Worm (Caenorhabditis elegans) whole organism, late embryonic: ENCODE measurements around the gene nex-2.

Source experiments
- T23F11.4 ChIP-seq: fragments of 200-800 bp; sonication (Bioruptor generic); optimal IDR thresholded peaks from 2 replicates; lab custom pipeline; 2018; ENCODE audit warnings: mild to moderate bottlenecking, missing genetic modification characterization, missing compliant biosample characterization
- ama-1 ChIP-seq: fragments of 150-350 bp; optimal IDR thresholded peaks from 2 replicates; lab custom pipeline; 2014
- ceh-34 ChIP-seq: sonication (generic microtip); optimal IDR thresholded peaks from 2 replicates; lab custom pipeline; 2016; ENCODE audit warnings: mild to moderate bottlenecking, missing genetic modification characterization, missing compliant biosample characterization
- ceh-9 ChIP-seq: sonication (generic microtip); optimal IDR thresholded peaks from 2 replicates; lab custom pipeline; 2016; ENCODE audit warnings: mild to moderate bottlenecking, missing genetic modification characterization, inconsistent platforms, missing compliant biosample characterization
- elt-4 ChIP-seq: sonication (generic microtip); optimal IDR thresholded peaks from 2 replicates; lab custom pipeline; 2016; ENCODE audit warnings: missing genetic modification characterization, missing compliant biosample characterization
- fkh-10 ChIP-seq: fragments of 150-350 bp; optimal IDR thresholded peaks from 2 replicates; lab custom pipeline; 2014; ENCODE audit warnings: missing biosample characterization, missing genetic modification reagents, missing genetic modification characterization
- hlh-15 ChIP-seq: sonication (generic microtip); optimal IDR thresholded peaks from 2 replicates; lab custom pipeline; 2016; ENCODE audit warnings: missing genetic modification characterization, missing compliant biosample characterization
- lin-11 ChIP-seq: fragments of 200-800 bp; sonication (Bioruptor generic); optimal IDR thresholded peaks from 2 replicates; lab custom pipeline; 2018; ENCODE audit warnings: mild to moderate bottlenecking, missing genetic modification characterization, missing compliant biosample characterization
- madf-2 ChIP-seq: sonication (generic microtip); optimal IDR thresholded peaks from 2 replicates; lab custom pipeline; 2017; ENCODE audit warnings: missing genetic modification characterization, missing compliant biosample characterization
- pros-1 ChIP-seq: fragments of 150-350 bp; optimal IDR thresholded peaks from 2 replicates; lab custom pipeline; 2014; ENCODE audit warnings: missing biosample characterization, missing genetic modification reagents, missing genetic modification characterization
- tbx-2 ChIP-seq: sonication (generic microtip); optimal IDR thresholded peaks from 2 replicates; lab custom pipeline; 2016; ENCODE audit warnings: missing genetic modification characterization, missing compliant biosample characterization
- ttx-3 ChIP-seq: sonication (generic microtip); optimal IDR thresholded peaks from 2 replicates; lab custom pipeline; 2016; ENCODE audit warnings: missing genetic modification reagents, missing genetic modification characterization, missing compliant biosample characterization
- zip-5 ChIP-seq: sonication (generic microtip); optimal IDR thresholded peaks from 2 replicates; lab custom pipeline; 2016; ENCODE audit warnings: missing genetic modification characterization, missing compliant biosample characterization

- no peak for TF ChIP-seq tbx-2 (tag; lab: Kevin White, UChicago)
- TF ChIP-seq lin-11 (tag; lab: Kevin White, UChicago): no peak
- TF ChIP-seq madf-2 (tag; lab: Kevin White, UChicago): no peak
- TF ChIP-seq T23F11.4 (GFP tag; lab: Kevin White, UChicago): no peak
- TF ChIP-seq elt-4 (tag; lab: Kevin White, UChicago): no peak
- TF ChIP-seq ttx-3 (tag; lab: Kevin White, UChicago): no peak
- TF ChIP-seq zip-5 (tag; lab: Kevin White, UChicago): no peak
- TF ChIP-seq fkh-10: no peak
- no peak for TF ChIP-seq ceh-9 (tag; lab: Kevin White, UChicago)
- no peak for TF ChIP-seq hlh-15 (tag; lab: Kevin White, UChicago)
- no peak for TF ChIP-seq ceh-34 (tag; lab: Kevin White, UChicago)
- no peak for TF ChIP-seq pros-1 (tag; lab: Kevin White, UChicago)
- TF ChIP-seq ama-1: no peak
Observed at ce11 chrIII:10330372-10331062, at the start of gene nex-2.
